Worm (Caenorhabditis elegans): Measurements from ENCODE around the gene his-41.

his-41 gene

DNA sequence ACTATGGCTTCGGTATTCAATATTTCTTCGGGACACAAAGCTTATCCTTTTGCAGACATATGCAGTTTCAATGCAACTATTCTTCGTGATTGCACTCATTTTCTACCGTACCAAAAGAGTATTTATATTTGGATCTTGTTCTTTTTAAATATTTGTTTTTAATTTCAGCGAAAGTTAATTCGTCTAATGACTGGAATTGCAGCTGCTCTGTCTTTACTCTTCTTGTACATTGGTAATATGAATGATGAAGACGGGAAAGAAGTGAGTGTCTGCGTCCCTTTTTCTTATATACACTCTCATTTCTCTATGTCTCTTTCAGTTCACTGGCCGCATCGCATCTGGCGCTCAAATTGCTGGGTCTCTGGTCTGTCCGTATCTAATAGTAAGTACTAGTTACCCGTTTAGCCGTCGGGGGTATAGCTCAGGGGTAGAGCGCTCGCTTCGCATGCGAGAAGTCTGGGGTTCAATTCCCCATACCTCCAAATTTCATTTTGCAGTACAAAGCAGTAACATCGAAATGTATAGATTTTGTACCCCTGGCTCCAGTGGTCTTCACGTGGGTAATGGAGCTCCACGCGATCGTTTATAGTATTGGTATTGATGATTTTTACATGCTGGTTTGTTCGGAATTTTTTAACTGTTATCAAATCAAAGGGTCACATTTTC is 42.1 kb upstream of the his-41 start (continued):
- TF ChIP-seq F57C9.4 (tag; optimal IDR thresholded peaks at IDR 0.05) (no peak), ztf-6 (GFP tag; IDR thresholded peaks at IDR 0.05) (no peak), snpc-3.4 (tag; optimal IDR thresholded peaks at IDR 0.05) (peak; percentile 73), ceh-27 (GFP tag; optimal IDR thresholded peaks at IDR 0.05) (peak; percentile 65), F55B11.4 (tag; optimal IDR thresholded peaks at IDR 0.05; ENCODE audit: borderline replicate concordance, insufficient read depth) (no peak), F57A8.1 (GFP tag; optimal IDR thresholded peaks at IDR 0.05) (no peak), hmg-1.2 (GFP tag; IDR thresholded peaks at IDR 0.05) (peak; percentile 91), F22D6.2 (tag; optimal IDR thresholded peaks at IDR 0.05) (peak; percentile 30), dpl-1 (GFP tag; optimal IDR thresholded peaks at IDR 0.05) (no peak), pbrm-1 (GFP tag; IDR thresholded peaks at IDR 0.05) (peak; percentile 44; the same call in 1 of the 2 replicates), ama-1 (optimal IDR thresholded peaks at IDR 0.05) (no peak), ama-1 (GFP tag; optimal IDR thresholded peaks at IDR 0.05) (peak in 1 of 2 experiments; percentile 85), ztf-28 (GFP tag; IDR thresholded peaks at IDR 0.05) (no peak), snpc-4 (GFP tag; optimal IDR thresholded peaks at IDR 0.05) (peak; percentile 82), snpc-4 (tag; optimal IDR thresholded peaks at IDR 0.05) (peak; percentile 89 to 95 (median 92)), ceh-40 (GFP tag; IDR thresholded peaks at IDR 0.05) (0 out of 2 replicates have a peak, but pooled peaks have one; percentile 70), Y67H2A.10 (GFP tag; conservative IDR thresholded peaks at IDR 0.05) (no peak), F49E8.2 (tag; optimal IDR thresholded peaks at IDR 0.05; ENCODE audit: insufficient read depth) (no peak), Y95B8A.8 (GFP tag; IDR thresholded peaks at IDR 0.05) (no peak), snpc-1.3 (tag; optimal IDR thresholded peaks at IDR 0.05; ENCODE audit: insufficient read depth) (peak; percentile 67), ztf-25 (GFP tag; IDR thresholded peaks at IDR 0.05) (0 out of 2 replicates have a peak, but pooled peaks have one; percentile 22), K11D2.4 (GFP tag; IDR thresholded peaks at IDR 0.05) (0 out of 2 replicates have a peak, but pooled peaks have one; percentile 49), ekl-4 (GFP tag; IDR thresholded peaks at IDR 0.05) (peak; percentile 70), dox-1 (GFP tag; IDR thresholded peaks at IDR 0.05) (peak; percentile 80), hmg-20 (GFP tag; IDR thresholded peaks at IDR 0.05) (peak; percentile 72; the same call in 1 of the 2 replicates), C06A6.2 (GFP tag; conservative IDR thresholded peaks at IDR 0.05) (peak; percentile 43; the same call in 1 of the 2 replicates), F52B5.7 (tag; optimal IDR thresholded peaks at IDR 0.05) (peak; percentile 43), ceh-100 (GFP tag; IDR thresholded peaks at IDR 0.05) (peak; percentile 16; the same call in 1 of the 2 replicates), ZK185.1 (tag; optimal IDR thresholded peaks at IDR 0.05; ENCODE audit: poor library complexity, severe bottlenecking) (peak; percentile 81), lag-1 (GFP tag; IDR thresholded peaks at IDR 0.05) (no peak), Y79H2A.3 (GFP tag; conservative IDR thresholded peaks at IDR 0.05) (no peak), nhr-27 (tag; optimal IDR thresholded peaks at IDR 0.05) (peak; percentile 52), dpff-1 (tag; optimal IDR thresholded peaks at IDR 0.05) (no peak), Y56A3A.18 (GFP tag; IDR thresholded peaks at IDR 0.05) (peak; percentile 94), F39B2.1 (GFP tag; IDR thresholded peaks at IDR 0.05) (no peak), unc-130 (GFP tag; optimal IDR thresholded peaks at IDR 0.05) (no peak), bed-2 (GFP tag; IDR thresholded peaks at IDR 0.05) (no peak), let-607 (tag; optimal IDR thresholded peaks at IDR 0.05) (peak in 1 of 2 experiments; percentile 25), Y53G8AR.9 (GFP tag; conservative IDR thresholded peaks at IDR 0.05) (no peak), mes-4 (tag; optimal IDR thresholded peaks at IDR 0.05) (peak; percentile 47), F10E7.11 (tag; optimal IDR thresholded peaks at IDR 0.05) (no peak), atf-7 (tag; optimal IDR thresholded peaks at IDR 0.05) (peak; percentile 64), fkh-3 (tag; optimal IDR thresholded peaks at IDR 0.05) (peak; percentile 66), gei-17 (GFP tag; optimal IDR thresholded peaks at IDR 0.05) (peak; percentile 24), zim-3 (tag; optimal IDR thresholded peaks at IDR 0.05) (peak; percentile 92), xnd-1 (tag; optimal IDR thresholded peaks at IDR 0.05) (no peak), madf-3 (GFP tag; IDR thresholded peaks at IDR 0.05) (no peak)
